Worm (Caenorhabditis elegans): ENCODE measurements around the gene hpo-6.

Gene hpo-6

DNA sequence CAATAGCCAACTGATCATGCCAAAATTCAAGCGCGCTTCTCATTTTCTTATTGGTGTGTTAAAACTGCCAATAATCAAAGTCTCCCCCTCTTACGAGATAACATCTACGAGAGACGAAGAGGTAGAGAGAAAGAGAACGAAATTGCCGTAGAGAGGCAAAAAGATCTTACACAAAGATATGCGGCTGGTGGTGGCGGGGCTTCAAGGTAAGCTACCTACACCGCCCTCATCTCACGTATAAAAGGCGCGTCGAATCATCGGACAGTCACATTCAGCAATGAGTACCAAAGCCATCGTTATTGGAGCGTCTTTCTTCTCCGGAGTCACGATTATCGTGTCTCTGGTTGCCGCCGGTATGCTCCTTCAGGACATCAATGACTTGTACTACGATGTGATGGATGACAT is 13.5 kb upstream of the hpo-6 start, which contains the start of gene col-107:
TSS of gene col-107 (plus strand) at position 265 of the 405 bp plus-strand sequence.
- TF ChIP-seq lin-39 (tag; optimal IDR thresholded peaks at IDR 0.05) (no peak), blmp-1 (tag; optimal IDR thresholded peaks at IDR 0.05) (peak; percentile 32), lin-14 (GFP tag; optimal IDR thresholded peaks at IDR 0.05) (peak; percentile 35), ets-5 (GFP tag; IDR thresholded peaks at IDR 0.05) (no peak), mef-2 (tag; optimal IDR thresholded peaks at IDR 0.05) (no peak), nhr-20 (tag; optimal IDR thresholded peaks at IDR 0.05) (peak; percentile 9), efl-1 (optimal IDR thresholded peaks at IDR 0.05) (no peak), efl-1 (GFP tag; optimal IDR thresholded peaks at IDR 0.05 in 1 of 2) (peak in 1 of 2 experiments; percentile 77), snu-23 (GFP tag; optimal IDR thresholded peaks at IDR 0.05) (peak; percentile 9), rnt-1 (tag; optimal IDR thresholded peaks at IDR 0.05) (peak; percentile 22), unc-86 (tag; optimal IDR thresholded peaks at IDR 0.05) (no peak), nhr-71 (tag; optimal IDR thresholded peaks at IDR 0.05) (peak; percentile 1), swsn-7 (tag; optimal IDR thresholded peaks at IDR 0.05) (no peak), jun-1 (tag; optimal IDR thresholded peaks at IDR 0.05) (no peak), nhr-85 (tag) (peak; percentile 86), ztf-4 (tag; optimal IDR thresholded peaks at IDR 0.05) (peak; percentile 6), alr-1 (tag; optimal IDR thresholded peaks at IDR 0.05; ENCODE audit: borderline replicate concordance) (no peak), ama-1 (optimal IDR thresholded peaks at IDR 0.05) (peak; percentile 25)

DNA sequence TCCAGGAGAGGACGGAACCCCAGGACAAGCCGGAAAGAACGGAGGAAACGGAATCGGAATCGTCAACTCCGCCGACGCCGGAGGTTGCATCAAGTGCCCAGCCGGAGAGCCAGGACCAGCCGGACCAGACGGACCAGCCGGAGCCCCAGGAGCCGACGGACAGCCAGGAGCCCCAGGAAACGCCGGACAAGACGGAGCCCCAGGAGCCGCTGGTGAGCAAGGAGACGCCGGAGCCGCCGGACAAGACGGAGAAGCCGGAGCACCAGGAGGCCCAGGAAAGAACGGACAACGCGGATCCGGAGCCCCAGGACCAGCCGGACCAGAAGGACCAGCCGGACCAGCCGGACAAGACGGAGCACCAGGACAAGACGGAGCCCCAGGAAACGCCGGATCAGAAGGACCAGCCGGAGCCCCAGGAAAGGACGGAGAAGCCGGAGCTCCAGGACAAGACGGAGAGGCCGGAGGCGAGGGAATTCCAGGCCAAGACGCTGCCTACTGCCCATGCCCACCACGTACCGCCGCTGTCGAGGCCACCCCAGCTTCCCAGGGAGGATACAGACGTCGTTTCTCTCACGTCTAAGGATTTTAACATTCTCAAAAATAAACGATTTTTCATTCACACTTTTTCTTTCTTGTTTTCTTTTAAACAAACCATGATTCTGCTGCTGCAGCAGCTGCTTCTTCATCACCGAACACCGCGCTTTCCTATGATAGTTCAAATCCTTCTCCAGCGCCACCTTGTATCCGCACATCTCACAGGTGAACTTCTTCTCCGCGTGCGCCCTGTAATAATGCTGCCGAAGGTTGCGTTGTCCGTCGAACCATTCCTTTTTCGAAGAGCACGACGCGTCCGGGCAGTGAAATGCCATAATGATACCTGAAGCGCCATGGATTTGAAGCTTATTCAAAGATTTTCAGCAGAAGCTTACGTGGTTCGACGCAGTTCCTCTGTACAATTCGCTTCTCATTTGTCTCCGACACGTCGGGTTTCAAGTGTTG is 12.6 kb upstream of the hpo-6 start:
- TF ChIP-seq nhr-11 (tag; optimal IDR thresholded peaks at IDR 0.05) (no peak), ztf-11 (tag; optimal IDR thresholded peaks at IDR 0.05) (no peak), sox-4 (tag; optimal IDR thresholded peaks at IDR 0.05) (no peak), lin-15B (tag; optimal IDR thresholded peaks at IDR 0.05) (no peak), ama-1 (optimal IDR thresholded peaks at IDR 0.05) (peak; percentile 82), nhr-85 (tag) (peak; percentile 71), aha-1 (tag; optimal IDR thresholded peaks at IDR 0.05) (no peak), zip-4 (GFP tag; optimal IDR thresholded peaks at IDR 0.05) (no peak), ceh-8 (GFP tag; optimal IDR thresholded peaks at IDR 0.05) (peak; percentile 72), ceh-88 (GFP tag; IDR thresholded peaks at IDR 0.05) (no peak), rnt-1 (tag; optimal IDR thresholded peaks at IDR 0.05) (peak; percentile 2)

DNA sequence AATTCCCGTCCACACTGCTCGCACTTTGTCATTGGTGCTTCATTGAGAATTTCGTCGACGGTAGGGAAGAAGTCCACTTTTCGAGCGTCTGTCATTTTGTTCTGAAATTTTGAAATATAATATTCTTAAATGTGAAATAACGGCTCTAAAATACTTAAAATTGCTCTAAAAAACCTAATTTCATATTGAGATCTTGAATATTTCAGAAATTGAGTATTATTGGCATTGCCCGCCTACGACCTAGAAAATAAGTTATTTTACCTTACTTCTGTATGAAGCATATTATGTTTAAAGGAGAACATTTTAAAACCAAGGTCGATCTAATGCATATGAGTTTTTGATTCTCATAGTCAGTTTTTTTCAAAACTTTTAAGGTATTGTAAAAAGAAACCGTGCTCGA is 11.9 kb upstream of the hpo-6 start, which contains the start of gene C34H4.5:
TSS of gene C34H4.5 (minus strand) at position 101 of the 400 bp plus-strand sequence.
- TF ChIP-seq nhr-77 (tag; optimal IDR thresholded peaks at IDR 0.05) (no peak), fkh-10 (GFP tag; optimal IDR thresholded peaks at IDR 0.05) (no peak), dsc-1 (tag; optimal IDR thresholded peaks at IDR 0.05) (no peak), blmp-1 (tag; optimal IDR thresholded peaks at IDR 0.05) (no peak), ceh-63 (GFP tag; optimal IDR thresholded peaks at IDR 0.05) (no peak), vab-15 (tag; optimal IDR thresholded peaks at IDR 0.05) (no peak), ztf-4 (tag; optimal IDR thresholded peaks at IDR 0.05) (no peak), irx-1 (tag; optimal IDR thresholded peaks at IDR 0.05) (no peak), ces-1 (GFP tag; optimal IDR thresholded peaks at IDR 0.05) (no peak), lin-39 (tag; optimal IDR thresholded peaks at IDR 0.05) (no peak), zag-1 (tag; optimal IDR thresholded peaks at IDR 0.05) (no peak), nhr-47 (tag; optimal IDR thresholded peaks at IDR 0.05) (no peak), mep-1 (tag; optimal IDR thresholded peaks at IDR 0.05) (no peak), F16B12.6 (tag; optimal IDR thresholded peaks at IDR 0.05) (no peak), sox-4 (tag; optimal IDR thresholded peaks at IDR 0.05) (no peak), fkh-8 (tag; optimal IDR thresholded peaks at IDR 0.05) (no peak), nhr-237 (tag; optimal IDR thresholded peaks at IDR 0.05) (no peak), unc-130 (tag; optimal IDR thresholded peaks at IDR 0.05) (no peak)

All from whole organism, L1 larva.